Worm (Caenorhabditis elegans) whole organism, L1 larva: ENCODE measurements around the gene srv-13.

Experiments
- C16A3.4 ChIP-seq: fragments of 150-350 bp; optimal IDR thresholded peaks from 2 replicates; lab custom pipeline; 2014; ENCODE audit warnings: missing biosample characterization, missing genetic modification characterization
- C34B4.2 ChIP-seq: sonication (generic microtip); optimal IDR thresholded peaks from 2 replicates; lab custom pipeline; 2017; ENCODE audit warnings: mild to moderate bottlenecking, missing genetic modification characterization, missing compliant biosample characterization
- aha-1 ChIP-seq: fragments of 150-350 bp; optimal IDR thresholded peaks from 2 replicates; lab custom pipeline; 2014; ENCODE audit warnings: missing biosample characterization, missing genetic modification characterization
- blmp-1 ChIP-seq: fragments of 150-350 bp; optimal IDR thresholded peaks from 2 replicates; lab custom pipeline; 2014; ENCODE audit warnings: missing biosample characterization, missing genetic modification characterization
- ceh-63 ChIP-seq: fragments of 200-800 bp; sonication (Bioruptor generic); optimal IDR thresholded peaks from 2 replicates; lab custom pipeline; 2018; ENCODE audit warnings: mild to moderate bottlenecking, missing genetic modification characterization, missing compliant biosample characterization
- ceh-82 ChIP-seq, 3 experiments: fragments of 150-350 bp in 1 of 3; sonication (generic microtip) in 2 of 3; optimal IDR thresholded peaks; 2 replicates each; lab custom pipeline; 2014 to 2017; ENCODE audit warnings: missing biosample characterization in 3 of 3, missing genetic modification characterization in 3 of 3
- ceh-90 ChIP-seq: sonication (generic microtip); optimal IDR thresholded peaks from 2 replicates; lab custom pipeline; 2016; ENCODE audit warnings: missing genetic modification characterization, missing compliant biosample characterization
- dpl-1 ChIP-seq, 3 experiments: fragments of 150-350 bp in 2 of 3; sonication (generic microtip) in 1 of 3; optimal IDR thresholded peaks; 2 replicates each; lab custom pipeline; 2014 to 2017; ENCODE audit warnings: missing biosample characterization in 3 of 3, missing genetic modification characterization in 3 of 3, missing genetic modification reagents in 3 of 3
- efl-1 ChIP-seq, 4 experiments: fragments of 150-350 bp; optimal IDR thresholded peaks in 3 of 4; peaks in 1 of 4; 1 replicate in 1 of 4; 2 replicates in 3 of 4; lab custom pipeline; 2014; ENCODE audit warnings: missing biosample characterization in 2 of 4, missing genetic modification characterization in 2 of 4, missing genetic modification reagents in 2 of 4
- egl-27 ChIP-seq, 2 experiments: fragments of 150-350 bp in 1 of 2; sonication (generic microtip); optimal IDR thresholded peaks; 3 replicates each; lab custom pipeline; 2017 to 2018; ENCODE audit warnings: missing biosample characterization in 2 of 2, missing genetic modification characterization in 2 of 2, missing genetic modification reagents in 2 of 2
- elt-2 ChIP-seq: sonication (generic microtip); optimal IDR thresholded peaks from 2 replicates; lab custom pipeline; 2016; ENCODE audit warnings: missing genetic modification characterization, mild to moderate bottlenecking, inconsistent platforms, missing compliant biosample characterization, missing genetic modification reagents
- elt-3 ChIP-seq, 6 experiments: fragments of 150-350 bp in 1 of 6; sonication (generic microtip); optimal IDR thresholded peaks; 2 replicates each; lab custom pipeline; 2017 to 2018; ENCODE audit warnings: missing biosample characterization in 6 of 6, missing genetic modification characterization in 6 of 6, inconsistent platforms in 1 of 6
- fkh-10 ChIP-seq: sonication (generic microtip); optimal IDR thresholded peaks from 2 replicates; lab custom pipeline; 2017; ENCODE audit warnings: missing biosample characterization, missing genetic modification reagents, missing genetic modification characterization
- fkh-8 ChIP-seq: sonication (generic microtip); optimal IDR thresholded peaks from 2 replicates; lab custom pipeline; 2016; ENCODE audit warnings: mild to moderate bottlenecking, missing genetic modification characterization, missing compliant biosample characterization
- fos-1 ChIP-seq: fragments of 150-350 bp; optimal IDR thresholded peaks from 2 replicates; lab custom pipeline; 2014; ENCODE audit warnings: missing biosample characterization, missing genetic modification characterization
- grh-1 ChIP-seq: fragments of 200-800 bp; sonication (Bioruptor generic); IDR thresholded peaks from 2 replicates; pipeline ENCODE4 v1.3.6; 2022; ENCODE audit warnings: missing genetic modification reagents, missing genetic modification characterization, missing compliant biosample characterization
- hlh-17 ChIP-seq: fragments of 200-800 bp; sonication (Bioruptor generic); optimal IDR thresholded peaks from 2 replicates; lab custom pipeline; 2018; ENCODE audit warnings: missing genetic modification characterization, mild to moderate bottlenecking, missing compliant biosample characterization, moderate library complexity, borderline replicate concordance
- hpl-2 ChIP-seq: fragments of 150-350 bp; optimal IDR thresholded peaks from 2 replicates; lab custom pipeline; 2014; ENCODE audit warnings: missing biosample characterization, missing genetic modification reagents, missing genetic modification characterization
- irx-1 ChIP-seq: sonication (generic microtip); optimal IDR thresholded peaks from 2 replicates; lab custom pipeline; 2016; ENCODE audit warnings: missing genetic modification characterization, missing compliant biosample characterization
- isw-1 ChIP-seq: fragments of 200-800 bp; sonication (Bioruptor generic); IDR thresholded peaks from 2 replicates; pipeline ENCODE4 v1.3.6; 2022; ENCODE audit warnings: missing genetic modification characterization, missing compliant biosample characterization
- lin-15B ChIP-seq: fragments of 150-350 bp; sonication (generic microtip); optimal IDR thresholded peaks from 3 replicates; lab custom pipeline; 2014; ENCODE audit warnings: missing biosample characterization, missing genetic modification characterization
- mab-9 ChIP-seq: fragments of 200-800 bp; sonication (Bioruptor generic); IDR thresholded peaks from 2 replicates; pipeline ENCODE4 v1.3.6; 2022; ENCODE audit warnings: missing genetic modification reagents, missing genetic modification characterization, missing compliant biosample characterization
- nhr-20 ChIP-seq: sonication (generic microtip); optimal IDR thresholded peaks from 2 replicates; lab custom pipeline; 2016; ENCODE audit warnings: mild to moderate bottlenecking, missing genetic modification characterization, missing compliant biosample characterization
- nhr-76 ChIP-seq: sonication (generic microtip); optimal IDR thresholded peaks from 2 replicates; lab custom pipeline; 2017; ENCODE audit warnings: missing biosample characterization, missing genetic modification characterization
- nhr-77 ChIP-seq: fragments of 150-350 bp; optimal IDR thresholded peaks from 2 replicates; lab custom pipeline; 2014; ENCODE audit warnings: missing biosample characterization, missing genetic modification characterization
- nhr-85 ChIP-seq: sonication (generic microtip); peaks from one replicate; lab custom pipeline; 2016; ENCODE audit warnings: missing genetic modification characterization, inconsistent platforms, missing compliant biosample characterization
- nhr-90 ChIP-seq: sonication (generic microtip); optimal IDR thresholded peaks from 2 replicates; lab custom pipeline; 2016; ENCODE audit warnings: mild to moderate bottlenecking, missing genetic modification characterization, missing compliant biosample characterization; ENCODE audit not compliant: poor library complexity
- pqm-1 ChIP-seq: sonication (generic microtip); optimal IDR thresholded peaks from 3 replicates; lab custom pipeline; 2017; ENCODE audit warnings: missing biosample characterization, missing genetic modification characterization
- rnt-1 ChIP-seq: sonication (generic microtip); optimal IDR thresholded peaks from 2 replicates; lab custom pipeline; 2016; ENCODE audit warnings: mild to moderate bottlenecking, missing genetic modification characterization, moderate library complexity, missing compliant biosample characterization
- snpc-4 ChIP-seq: fragments of 150-350 bp; optimal IDR thresholded peaks from 2 replicates; lab custom pipeline; 2014; ENCODE audit warnings: missing biosample characterization, missing genetic modification characterization
- snu-23 ChIP-seq: sonication (generic microtip); optimal IDR thresholded peaks from 2 replicates; lab custom pipeline; 2016; ENCODE audit warnings: missing genetic modification characterization, missing compliant biosample characterization
- swsn-7 ChIP-seq: sonication (generic microtip); optimal IDR thresholded peaks from 2 replicates; lab custom pipeline; 2016; ENCODE audit warnings: missing genetic modification characterization, missing compliant biosample characterization
- tbx-2 ChIP-seq: sonication (generic microtip); optimal IDR thresholded peaks from 2 replicates; lab custom pipeline; 2016; ENCODE audit warnings: missing genetic modification characterization, missing compliant biosample characterization
- unc-86 ChIP-seq: sonication (generic microtip); optimal IDR thresholded peaks from 2 replicates; lab custom pipeline; 2016; ENCODE audit warnings: missing genetic modification characterization, missing compliant biosample characterization
- unc-98 ChIP-seq: fragments of 200-800 bp; sonication (Bioruptor generic); IDR thresholded peaks from 2 replicates; pipeline ENCODE4 v1.3.6; 2022; ENCODE audit warnings: missing genetic modification characterization, missing compliant biosample characterization
- vab-15 ChIP-seq: sonication (generic microtip); optimal IDR thresholded peaks from 2 replicates; lab custom pipeline; 2017; ENCODE audit warnings: missing genotype, mild to moderate bottlenecking, missing genetic modification characterization, missing compliant biosample characterization
- ztf-11 ChIP-seq, 2 experiments: sonication (generic microtip); optimal IDR thresholded peaks; 2 replicates each; lab custom pipeline; 2016 to 2017; ENCODE audit warnings: missing genetic modification characterization in 2 of 2, missing biosample characterization in 1 of 2, missing compliant biosample characterization in 1 of 2
- ztf-4 ChIP-seq: fragments of 150-350 bp; optimal IDR thresholded peaks from 2 replicates; lab custom pipeline; 2014; ENCODE audit warnings: missing biosample characterization, missing genetic modification characterization

Gene srv-13

ce11 chrIV:6404871-6405270 is at the start of gene srv-13:
Gene srv-13 (plus strand): TSS chrIV:6405171.
- TF ChIP-seq nhr-85 (tag; lab: Kevin White, UChicago) (no peak), ceh-90 (no peak), irx-1 (tag; lab: Kevin White, UChicago) (no peak), egl-27 (tag; optimal IDR thresholded peaks at IDR 0.05; lab: Kevin White, UChicago) (no peak), vab-15 (tag; lab: Kevin White, UChicago) (no peak), swsn-7 (tag; lab: Kevin White, UChicago) (no peak), hlh-17 (GFP tag; lab: Kevin White, UChicago) (no peak), nhr-90 (tag; lab: Kevin White, UChicago) (no peak), ztf-11 (tag; optimal IDR thresholded peaks at IDR 0.05; lab: Kevin White, UChicago) (no peak), C16A3.4 (tag; lab: Kevin White, UChicago) (no peak), tbx-2 (tag; lab: Kevin White, UChicago) (no peak), nhr-76 (tag; lab: Kevin White, UChicago) (no peak), grh-1 (GFP tag; lab: Robert Waterston, UW) (no peak), hpl-2 (GFP tag; lab: Kevin White, UChicago) (no peak), aha-1 (no peak), snpc-4 (tag; lab: Kevin White, UChicago) (no peak), nhr-77 (tag; lab: Kevin White, UChicago) (no peak), blmp-1 (tag; lab: Kevin White, UChicago) (no peak), mab-9 (GFP tag; lab: Robert Waterston, UW) (no peak)

- TF ChIP-seq vab-15 (tag; lab: Kevin White, UChicago) = no peak
- no peak for TF ChIP-seq snu-23 (GFP tag; lab: Kevin White, UChicago)
- TF ChIP-seq elt-3 (tag; optimal IDR thresholded peaks at IDR 0.05; lab: Kevin White, UChicago) = no peak
- no peak for TF ChIP-seq aha-1
- no peak for TF ChIP-seq C16A3.4 (tag; lab: Kevin White, UChicago)
- no peak for TF ChIP-seq ceh-90
- no peak for TF ChIP-seq hlh-17 (GFP tag; lab: Kevin White, UChicago)
- TF ChIP-seq ceh-63 (GFP tag; lab: Kevin White, UChicago) = no peak
These were observed 43.3 kb upstream of the srv-13 start, which contains the start of gene Y73B6BL.47 for ce11 chrIV:6361668-6362067. Gene Y73B6BL.47 (plus strand): TSS chrIV:6361968.

ce11 chrIV:6363604-6364003 is 41.4 kb upstream of the srv-13 start:
- no peak for TF ChIP-seq efl-1 (optimal IDR thresholded peaks at IDR 0.05; lab: Kevin White, UChicago)
- peak in 1 of 2 experiments; percentile 72 for TF ChIP-seq efl-1 (GFP tag; optimal IDR thresholded peaks at IDR 0.05 in 1 of 2; lab: Kevin White, UChicago)
- TF ChIP-seq fkh-10 (GFP tag; lab: Kevin White, UChicago) = peak; percentile 22
- TF ChIP-seq fkh-8 (tag; lab: Kevin White, UChicago) = no peak

- no peak for TF ChIP-seq unc-86 (tag; lab: Kevin White, UChicago)
- no peak for TF ChIP-seq ztf-4 (tag; lab: Kevin White, UChicago)
- no peak for TF ChIP-seq rnt-1 (tag; lab: Kevin White, UChicago)
- TF ChIP-seq pqm-1 (tag; lab: Kevin White, UChicago) = no peak
- no peak for TF ChIP-seq C34B4.2 (tag; lab: Kevin White, UChicago)
- no peak for TF ChIP-seq snu-23 (GFP tag; lab: Kevin White, UChicago)
- TF ChIP-seq fos-1 = no peak
- TF ChIP-seq nhr-20 (tag; lab: Kevin White, UChicago) = no peak
- TF ChIP-seq elt-2 = no peak
- TF ChIP-seq ceh-82 (tag; optimal IDR thresholded peaks at IDR 0.05; lab: Kevin White, UChicago) = no peak
- no peak for TF ChIP-seq dpl-1 (GFP tag; optimal IDR thresholded peaks at IDR 0.05; lab: Kevin White, UChicago)
- TF ChIP-seq isw-1 (GFP tag; lab: Robert Waterston, UW) = no peak
- TF ChIP-seq hpl-2 (GFP tag; lab: Kevin White, UChicago) = no peak
- TF ChIP-seq lin-15B (tag; lab: Kevin White, UChicago) = no peak
- no peak for TF ChIP-seq unc-98
- no peak for TF ChIP-seq fkh-8 (tag; lab: Kevin White, UChicago)
- TF ChIP-seq fkh-10 (GFP tag; lab: Kevin White, UChicago) = no peak
These were observed 39.9 kb upstream of the srv-13 start, which contains the start of gene Y73B6BL.270 for ce11 chrIV:6365045-6365444. Gene Y73B6BL.270 (plus strand): TSS chrIV:6365345.
